Fruit fly (Drosophila melanogaster): Measurements from ENCODE around the gene SrpRbeta.

SrpRbeta gene

dm6 chr3L:8765969-8766538 is 46.0 kb upstream of the SrpRbeta start:
- TF ChIP-seq OdsH (GFP tag; optimal IDR thresholded peaks at IDR 0.05) (peak; percentile 98), GATAd (GFP tag; optimal IDR thresholded peaks at IDR 0.05) (peak; percentile 68), dl (GFP tag; optimal IDR thresholded peaks at IDR 0.05; ENCODE audit: insufficient read depth in 1 of 2, partially characterized antibody in 2 of 2) (peak; percentile 9 to 73), Jra (GFP tag; optimal IDR thresholded peaks at IDR 0.05) (peak; percentile 89), Abd-B (GFP tag; optimal IDR thresholded peaks at IDR 0.05) (no peak), Hr78 (GFP tag; optimal IDR thresholded peaks at IDR 0.05) (no peak), jim (GFP tag; optimal IDR thresholded peaks at IDR 0.05) (no peak), Dif (GFP tag; optimal IDR thresholded peaks at IDR 0.05; ENCODE audit: partially characterized antibody) (peak; percentile 41), CG9705 (GFP tag; optimal IDR thresholded peaks at IDR 0.05) (peak; percentile 98), N (GFP tag; optimal IDR thresholded peaks at IDR 0.05) (no peak), Vsx2 (GFP tag; optimal IDR thresholded peaks at IDR 0.05; ENCODE audit: partially characterized antibody) (peak; percentile 87), tai (GFP tag; optimal IDR thresholded peaks at IDR 0.05) (peak; percentile 94), Sp1 (GFP tag; optimal IDR thresholded peaks at IDR 0.05) (peak; percentile 98), br (GFP tag; optimal IDR thresholded peaks at IDR 0.05) (peak; percentile 97), CG32264 (GFP tag; optimal IDR thresholded peaks at IDR 0.05) (peak; percentile 87), ey (GFP tag; optimal IDR thresholded peaks at IDR 0.05) (peak; percentile 98), dmrt93B (GFP tag; optimal IDR thresholded peaks at IDR 0.05) (peak; percentile 98), woc (GFP tag; optimal IDR thresholded peaks at IDR 0.05) (peak; percentile 97), h (GFP tag; optimal IDR thresholded peaks at IDR 0.05) (peak; percentile 98), HLH106 (tag; optimal IDR thresholded peaks at IDR 0.05) (peak; percentile 98), foxo (GFP tag; optimal IDR thresholded peaks at IDR 0.05) (peak; percentile 86 to 97), Hnf4 (GFP tag; optimal IDR thresholded peaks at IDR 0.05) (peak; percentile 93), Mio (GFP tag; optimal IDR thresholded peaks at IDR 0.05) (peak; percentile 84), brk (GFP tag; optimal IDR thresholded peaks at IDR 0.05) (peak; percentile 94), psq (GFP tag; optimal IDR thresholded peaks at IDR 0.05) (peak; percentile 96), sv (GFP tag; optimal IDR thresholded peaks at IDR 0.05) (peak; percentile 99), fru (GFP tag; optimal IDR thresholded peaks at IDR 0.05) (peak; percentile 98), lola (GFP tag; optimal IDR thresholded peaks at IDR 0.05) (no peak), Myc (optimal IDR thresholded peaks at IDR 0.05) (no peak), CrebA (GFP tag; optimal IDR thresholded peaks at IDR 0.05; ENCODE audit: borderline replicate concordance) (peak; percentile 70), Rel (GFP tag; optimal IDR thresholded peaks at IDR 0.05) (peak; percentile 86), Rel (tag; optimal IDR thresholded peaks at IDR 0.05) (peak; percentile 78), sage (GFP tag; optimal IDR thresholded peaks at IDR 0.05) (peak; percentile 93), Hr83 (GFP tag; optimal IDR thresholded peaks at IDR 0.05; ENCODE audit: poor library complexity, severe bottlenecking) (peak; percentile 76), dsf (GFP tag; optimal IDR thresholded peaks at IDR 0.05; ENCODE audit: borderline replicate concordance) (peak; percentile 82), Dfd (GFP tag; optimal IDR thresholded peaks at IDR 0.05) (no peak), pan (optimal IDR thresholded peaks at IDR 0.05) (no peak), rgr (GFP tag; optimal IDR thresholded peaks at IDR 0.05) (peak; percentile 97), usp (GFP tag; optimal IDR thresholded peaks at IDR 0.05) (no peak)

dm6 chr3L:8765493-8765892 is 45.5 kb upstream of the SrpRbeta start:
- TF ChIP-seq CG32264 (GFP tag; optimal IDR thresholded peaks at IDR 0.05): no peak
- no peak for TF ChIP-seq psq (GFP tag; optimal IDR thresholded peaks at IDR 0.05)
- TF ChIP-seq dsf (GFP tag; optimal IDR thresholded peaks at IDR 0.05; ENCODE audit: borderline replicate concordance): no peak
- no peak for TF ChIP-seq ey (GFP tag; optimal IDR thresholded peaks at IDR 0.05)
- no peak for TF ChIP-seq Sp1 (GFP tag; optimal IDR thresholded peaks at IDR 0.05)
- TF ChIP-seq Hr78 (GFP tag; optimal IDR thresholded peaks at IDR 0.05): no peak
- no peak for TF ChIP-seq Myc (optimal IDR thresholded peaks at IDR 0.05)
- TF ChIP-seq Dfd (GFP tag; optimal IDR thresholded peaks at IDR 0.05): no peak
- no peak for TF ChIP-seq Mio (GFP tag; optimal IDR thresholded peaks at IDR 0.05)
- no peak for TF ChIP-seq usp (GFP tag; optimal IDR thresholded peaks at IDR 0.05)
- no peak for TF ChIP-seq lola (GFP tag; optimal IDR thresholded peaks at IDR 0.05)
- TF ChIP-seq dl (GFP tag; optimal IDR thresholded peaks at IDR 0.05; ENCODE audit: insufficient read depth in 1 of 2, partially characterized antibody in 2 of 2): no peak
- TF ChIP-seq sv (GFP tag; optimal IDR thresholded peaks at IDR 0.05): no peak
- no peak for TF ChIP-seq CG9705 (GFP tag; optimal IDR thresholded peaks at IDR 0.05)
- no peak for TF ChIP-seq Hnf4 (GFP tag; optimal IDR thresholded peaks at IDR 0.05)
- TF ChIP-seq tai (GFP tag; optimal IDR thresholded peaks at IDR 0.05): no peak
